Fruit fly (Drosophila melanogaster) whole organism, wandering third instar larva: ENCODE results near the gene CG31928.

ENCODE experiments used
- Abd-B ChIP-seq: fragments of >200 bp; optimal IDR thresholded peaks from 2 replicates; lab custom pipeline; 2017; ENCODE audit warnings: missing biosample characterization, missing genetic modification characterization
- CG32264 ChIP-seq: fragments of 200-800 bp; sonication (Bioruptor generic); optimal IDR thresholded peaks from 2 replicates; lab custom pipeline; 2016; ENCODE audit warnings: missing biosample characterization, missing genetic modification characterization
- CG9705 ChIP-seq: fragments of 200-800 bp; sonication (Bioruptor generic); optimal IDR thresholded peaks from 2 replicates; lab custom pipeline; 2018; ENCODE audit warnings: missing biosample characterization, mild to moderate bottlenecking, missing genetic modification characterization
- CrebA ChIP-seq: fragments of 200-800 bp; sonication (Bioruptor generic); optimal IDR thresholded peaks from 2 replicates; lab custom pipeline; 2016; ENCODE audit warnings: missing biosample characterization, mild to moderate bottlenecking, missing genetic modification characterization, borderline replicate concordance
- Dfd ChIP-seq: fragments of >200 bp; optimal IDR thresholded peaks from 2 replicates; lab custom pipeline; 2017; ENCODE audit warnings: missing biosample characterization, missing genetic modification characterization
- Dif ChIP-seq: fragments of 200-275, 200-300 bp; sonication (Bioruptor generic); optimal IDR thresholded peaks from 2 replicates; lab custom pipeline; 2018; ENCODE audit warnings: missing biosample characterization, missing genetic modification characterization; ENCODE audit not compliant: partially characterized antibody
- GATAd ChIP-seq: sonication (Bioruptor generic); optimal IDR thresholded peaks from 2 replicates; lab custom pipeline; 2016; ENCODE audit warnings: missing biosample characterization, missing genetic modification characterization
- HLH106 ChIP-seq: fragments of 200-800 bp; optimal IDR thresholded peaks from 3 replicates; lab custom pipeline; 2019; ENCODE audit warnings: missing biosample characterization, mild to moderate bottlenecking, missing genetic modification characterization, moderate library complexity
- Hnf4 ChIP-seq: fragments of 200-800 bp; sonication (Bioruptor generic); optimal IDR thresholded peaks from 2 replicates; lab custom pipeline; 2016; ENCODE audit warnings: missing biosample characterization, mild to moderate bottlenecking, missing genetic modification characterization
- Hr78 ChIP-seq: fragments of >200 bp; optimal IDR thresholded peaks from 2 replicates; lab custom pipeline; 2017; ENCODE audit warnings: missing biosample characterization, missing genetic modification characterization
- Hr83 ChIP-seq: fragments of 200-300 bp; sonication (Bioruptor generic); optimal IDR thresholded peaks from 2 replicates; lab custom pipeline; 2016; ENCODE audit warnings: missing biosample characterization, mild to moderate bottlenecking, missing genetic modification characterization, moderate library complexity; ENCODE audit not compliant: poor library complexity, severe bottlenecking
- Jra ChIP-seq: sonication (Bioruptor generic); optimal IDR thresholded peaks from 2 replicates; lab custom pipeline; 2016; ENCODE audit warnings: missing biosample characterization, missing genetic modification characterization
- Mio ChIP-seq: sonication (Bioruptor generic); optimal IDR thresholded peaks from 2 replicates; lab custom pipeline; 2016; ENCODE audit warnings: missing biosample characterization, missing genetic modification characterization
- Myc ChIP-seq: fragments of >200 bp; optimal IDR thresholded peaks from 2 replicates; lab custom pipeline; 2017
- N ChIP-seq: fragments of >200 bp; optimal IDR thresholded peaks from 2 replicates; lab custom pipeline; 2018; ENCODE audit warnings: missing biosample characterization, missing external identifiers, missing genetic modification characterization
- OdsH ChIP-seq: fragments of 200-800 bp; sonication (Bioruptor generic); optimal IDR thresholded peaks from 2 replicates; lab custom pipeline; 2016; ENCODE audit warnings: missing biosample characterization, mild to moderate bottlenecking, missing genetic modification characterization
- Rel ChIP-seq, 2 experiments: fragments of 200-800 bp; sonication (Bioruptor generic) in 1 of 2; optimal IDR thresholded peaks; 2 replicates in 1 of 2; 3 replicates in 1 of 2; lab custom pipeline; 2016 to 2019; ENCODE audit warnings: mild to moderate bottlenecking in 2 of 2, missing biosample characterization in 2 of 2, missing genetic modification characterization in 2 of 2, moderate library complexity in 1 of 2
- Sp1 ChIP-seq: fragments of 200-800 bp; sonication (Bioruptor generic); optimal IDR thresholded peaks from 3 replicates; lab custom pipeline; 2019; ENCODE audit warnings: missing biosample characterization, mild to moderate bottlenecking, missing genetic modification characterization, moderate library complexity
- Vsx2 ChIP-seq: fragments of 200-300, 225-300 bp; sonication (Bioruptor generic); optimal IDR thresholded peaks from 2 replicates; lab custom pipeline; 2018; ENCODE audit warnings: missing biosample characterization, missing genetic modification characterization; ENCODE audit not compliant: partially characterized antibody
- br ChIP-seq: fragments of 200-800 bp; sonication (Bioruptor generic); optimal IDR thresholded peaks from 2 replicates; lab custom pipeline; 2016; ENCODE audit warnings: missing biosample characterization, missing genetic modification characterization
- brk ChIP-seq: fragments of 200-800 bp; sonication (Bioruptor generic); optimal IDR thresholded peaks from 2 replicates; lab custom pipeline; 2016; ENCODE audit warnings: missing biosample characterization, mild to moderate bottlenecking, missing genetic modification characterization
- dl ChIP-seq, 2 experiments: fragments of 175-275, 200-275 bp in 1 of 2; fragments of 200-275 bp in 1 of 2; sonication (Bioruptor generic); optimal IDR thresholded peaks; lab custom pipeline; 2018; ENCODE audit warnings: mild to moderate bottlenecking in 2 of 2, missing biosample characterization in 2 of 2, missing genetic modification characterization in 2 of 2, moderate library complexity in 2 of 2; ENCODE audit not compliant: partially characterized antibody in 2 of 2, insufficient read depth in 1 of 2
- dmrt93B ChIP-seq: fragments of 200-800 bp; sonication (Bioruptor generic); optimal IDR thresholded peaks from 2 replicates; lab custom pipeline; 2018; ENCODE audit warnings: missing biosample characterization, mild to moderate bottlenecking, missing genetic modification characterization
- dsf ChIP-seq: sonication (Bioruptor generic); optimal IDR thresholded peaks from 2 replicates; lab custom pipeline; 2016; ENCODE audit warnings: missing biosample characterization, missing genetic modification characterization, borderline replicate concordance
- ey ChIP-seq: fragments of 200-800 bp; sonication (Bioruptor generic); optimal IDR thresholded peaks from 2 replicates; lab custom pipeline; 2016; ENCODE audit warnings: missing biosample characterization, missing genetic modification characterization
- foxo ChIP-seq, 2 experiments: fragments of 200-800 bp; sonication (Bioruptor generic); optimal IDR thresholded peaks; 2 replicates in 1 of 2; 3 replicates in 1 of 2; lab custom pipeline; 2016 to 2017; ENCODE audit warnings: missing biosample characterization in 2 of 2, missing genetic modification characterization in 2 of 2
- fru ChIP-seq: fragments of 200-800 bp; sonication (Bioruptor generic); optimal IDR thresholded peaks from 3 replicates; lab custom pipeline; 2016; ENCODE audit warnings: missing biosample characterization, mild to moderate bottlenecking, missing genetic modification characterization
- h ChIP-seq: fragments of 200-800 bp; sonication (Bioruptor generic); optimal IDR thresholded peaks from 3 replicates; lab custom pipeline; 2016; ENCODE audit warnings: missing biosample characterization, mild to moderate bottlenecking, missing genetic modification characterization
- jim ChIP-seq: fragments of 175-275, 200-325 bp; sonication (Bioruptor generic); optimal IDR thresholded peaks from 2 replicates; lab custom pipeline; 2016; ENCODE audit warnings: missing biosample characterization, mild to moderate bottlenecking, missing genetic modification characterization
- lola ChIP-seq: fragments of >200 bp; optimal IDR thresholded peaks from 2 replicates; lab custom pipeline; 2017; ENCODE audit warnings: missing biosample characterization, missing genetic modification characterization
- pan ChIP-seq: fragments of >200 bp; optimal IDR thresholded peaks from 2 replicates; lab custom pipeline; 2017
- psq ChIP-seq: fragments of 200-800 bp; sonication (Bioruptor generic); optimal IDR thresholded peaks from 3 replicates; lab custom pipeline; 2017; ENCODE audit warnings: missing biosample characterization, mild to moderate bottlenecking, missing genetic modification characterization, moderate library complexity
- rgr ChIP-seq: fragments of 200-800 bp; sonication (Bioruptor generic); optimal IDR thresholded peaks from 3 replicates; lab custom pipeline; 2016; ENCODE audit warnings: missing biosample characterization, mild to moderate bottlenecking, missing genetic modification characterization
- sage ChIP-seq: fragments of 200-800 bp; sonication (Bioruptor generic); optimal IDR thresholded peaks from 2 replicates; lab custom pipeline; 2016; ENCODE audit warnings: missing biosample characterization, mild to moderate bottlenecking, missing genetic modification characterization
- sv ChIP-seq: fragments of 200-800 bp; sonication (Bioruptor generic); optimal IDR thresholded peaks from 3 replicates; lab custom pipeline; 2016; ENCODE audit warnings: missing biosample characterization, missing genetic modification characterization
- tai ChIP-seq: sonication (Bioruptor generic); optimal IDR thresholded peaks from 2 replicates; lab custom pipeline; 2016; ENCODE audit warnings: missing biosample characterization, missing genetic modification characterization
- usp ChIP-seq: fragments of >200 bp; optimal IDR thresholded peaks from 2 replicates; lab custom pipeline; 2017; ENCODE audit warnings: missing biosample characterization, missing genetic modification characterization
- woc ChIP-seq: sonication (Bioruptor generic); optimal IDR thresholded peaks from 2 replicates; lab custom pipeline; 2016; ENCODE audit warnings: missing biosample characterization, mild to moderate bottlenecking, missing genetic modification characterization

CG31928 gene

DNA sequence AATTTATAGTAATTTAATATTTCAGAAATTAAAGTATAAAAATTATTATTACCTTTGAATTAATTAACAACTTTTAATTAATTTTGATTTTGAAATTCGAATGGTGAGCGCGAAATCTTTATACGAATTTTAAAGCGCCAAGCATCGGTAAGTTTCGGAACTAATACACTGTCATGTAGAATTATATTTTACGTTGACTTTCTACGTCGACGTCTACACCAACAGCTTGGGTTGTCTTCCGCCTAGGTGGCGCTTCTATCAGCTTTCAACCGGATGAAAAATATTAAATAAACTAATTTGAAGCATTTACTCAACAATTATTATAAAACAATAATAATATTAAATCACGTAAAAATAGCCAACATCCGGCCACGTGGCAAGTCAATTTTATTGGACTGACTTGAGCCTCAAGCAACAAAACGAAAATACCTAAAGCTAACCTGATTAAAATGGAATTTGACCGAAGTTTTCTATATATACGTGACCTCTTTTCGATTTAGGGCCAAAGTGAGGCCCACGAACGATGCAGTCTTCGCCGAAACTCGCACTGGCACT lies at the start of gene CG31928:
TSS of gene CG31928 (plus strand) at position 505 of the 555 bp plus-strand sequence.
- TF ChIP-seq sv (GFP tag; lab: Kevin White, UChicago) = no peak
- TF ChIP-seq Myc (lab: Kevin White, UChicago) = peak; percentile 85

DNA sequence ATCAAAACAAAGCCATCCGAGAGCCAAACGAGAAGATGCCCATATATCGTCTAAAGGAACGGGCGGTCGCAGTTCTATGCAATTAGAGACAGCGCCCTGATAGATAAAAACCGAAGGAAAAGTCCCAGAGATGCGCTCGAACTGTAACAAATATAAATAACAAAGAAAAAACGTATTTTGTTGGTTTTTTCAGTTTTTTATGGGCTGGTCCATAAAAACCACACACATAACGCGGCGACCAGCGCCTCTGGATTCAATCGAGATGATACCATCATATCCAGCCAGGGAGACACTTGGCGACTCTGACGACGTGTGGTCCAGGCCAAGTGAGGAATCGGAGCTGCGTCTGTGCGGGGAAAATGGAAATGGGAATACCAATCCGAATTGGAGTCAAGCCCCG lies 48.6 kb upstream of the CG31928 start:
- TF ChIP-seq Dfd (GFP tag; lab: Kevin White, UChicago) = no peak
- TF ChIP-seq Hnf4 = no peak
- TF ChIP-seq br = no peak
- no peak for TF ChIP-seq Dif
- no peak for TF ChIP-seq CG32264 (GFP tag; lab: Kevin White, UChicago)
- TF ChIP-seq GATAd = no peak

DNA sequence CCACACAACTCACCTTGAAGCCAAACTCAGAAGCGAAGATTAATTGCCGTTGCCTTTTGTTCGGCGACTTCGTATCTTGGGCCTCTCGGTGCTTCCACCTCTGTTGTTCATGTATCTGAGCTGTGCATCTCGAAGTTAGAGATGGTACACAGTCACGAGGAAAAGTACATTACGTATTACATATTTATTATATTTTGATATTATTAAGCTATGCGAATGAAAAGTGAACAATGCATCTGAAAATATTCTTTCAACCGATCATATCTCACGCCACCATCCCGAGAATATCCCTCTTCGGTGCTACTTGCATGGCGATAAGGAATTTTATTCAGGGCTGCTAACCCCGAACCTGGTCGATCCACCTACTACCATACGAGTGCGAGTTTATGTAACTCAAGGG lies 47.0 kb upstream of the CG31928 start:
- peak; percentile 80 for TF ChIP-seq ey (GFP tag; lab: Kevin White, UChicago)
- no peak for TF ChIP-seq Hr78
- no peak for TF ChIP-seq GATAd
- no peak for TF ChIP-seq jim (GFP tag; lab: Kevin White, UChicago)
- peak; percentile 87 for TF ChIP-seq rgr
- TF ChIP-seq Hnf4 = peak; percentile 78
- no peak for TF ChIP-seq Abd-B (GFP tag; lab: Kevin White, UChicago)
- peak; percentile 90 for TF ChIP-seq h (GFP tag; lab: Kevin White, UChicago)
- TF ChIP-seq fru (GFP tag; lab: Kevin White, UChicago) = peak; percentile 82
- TF ChIP-seq brk = peak; percentile 71
- peak in 1 of 2 experiments; percentile 87 for TF ChIP-seq foxo (GFP tag; optimal IDR thresholded peaks at IDR 0.05; lab: Kevin White, UChicago)
- no peak for TF ChIP-seq dl (GFP tag; optimal IDR thresholded peaks at IDR 0.05; lab: Kevin White, UChicago; ENCODE audit: insufficient read depth in 1 of 2, partially characterized antibody in 2 of 2)
- peak; percentile 42 for TF ChIP-seq Jra
- no peak for TF ChIP-seq N (GFP tag; lab: Kevin White, UChicago)
- peak; percentile 83 for TF ChIP-seq CG9705 (GFP tag; lab: Kevin White, UChicago)
- TF ChIP-seq HLH106 (tag; lab: Kevin White, UChicago) = peak; percentile 88
- peak; percentile 68 for TF ChIP-seq dmrt93B (GFP tag; lab: Kevin White, UChicago)
- peak; percentile 88 for TF ChIP-seq Rel (GFP tag; optimal IDR thresholded peaks at IDR 0.05; lab: Kevin White, UChicago)
- TF ChIP-seq Rel (tag; optimal IDR thresholded peaks at IDR 0.05; lab: Kevin White, UChicago) = peak; percentile 79
- peak; percentile 86 for TF ChIP-seq sage (GFP tag; lab: Kevin White, UChicago)
- peak; percentile 77 for TF ChIP-seq woc (GFP tag; lab: Kevin White, UChicago)
- no peak for TF ChIP-seq usp (GFP tag; lab: Kevin White, UChicago)
- TF ChIP-seq lola (GFP tag; lab: Kevin White, UChicago) = no peak
- peak; percentile 30 for TF ChIP-seq CG32264 (GFP tag; lab: Kevin White, UChicago)
- TF ChIP-seq Myc (lab: Kevin White, UChicago) = no peak
- TF ChIP-seq dsf (GFP tag; lab: Kevin White, UChicago) = peak; percentile 35
- TF ChIP-seq tai (GFP tag; lab: Kevin White, UChicago) = peak; percentile 44
- no peak for TF ChIP-seq Dfd (GFP tag; lab: Kevin White, UChicago)
- TF ChIP-seq Vsx2 = no peak
- TF ChIP-seq Mio (GFP tag; lab: Kevin White, UChicago) = no peak
- peak; percentile 85 for TF ChIP-seq OdsH (GFP tag; lab: Kevin White, UChicago)
- TF ChIP-seq psq (GFP tag; lab: Kevin White, UChicago) = peak; percentile 81
- no peak for TF ChIP-seq pan
- peak; percentile 58 for TF ChIP-seq CrebA
- no peak for TF ChIP-seq Hr83 (GFP tag; lab: Kevin White, UChicago)
- TF ChIP-seq Sp1 = peak; percentile 83
- TF ChIP-seq Dif = no peak
- TF ChIP-seq br = peak; percentile 72
- TF ChIP-seq sv (GFP tag; lab: Kevin White, UChicago) = no peak
